Fruit fly (Drosophila melanogaster): ENCODE data around the gene oc.
A peak's percentile ranks its signal among the peaks of the same experiment; 100 is the strongest.

The oc gene

DNA sequence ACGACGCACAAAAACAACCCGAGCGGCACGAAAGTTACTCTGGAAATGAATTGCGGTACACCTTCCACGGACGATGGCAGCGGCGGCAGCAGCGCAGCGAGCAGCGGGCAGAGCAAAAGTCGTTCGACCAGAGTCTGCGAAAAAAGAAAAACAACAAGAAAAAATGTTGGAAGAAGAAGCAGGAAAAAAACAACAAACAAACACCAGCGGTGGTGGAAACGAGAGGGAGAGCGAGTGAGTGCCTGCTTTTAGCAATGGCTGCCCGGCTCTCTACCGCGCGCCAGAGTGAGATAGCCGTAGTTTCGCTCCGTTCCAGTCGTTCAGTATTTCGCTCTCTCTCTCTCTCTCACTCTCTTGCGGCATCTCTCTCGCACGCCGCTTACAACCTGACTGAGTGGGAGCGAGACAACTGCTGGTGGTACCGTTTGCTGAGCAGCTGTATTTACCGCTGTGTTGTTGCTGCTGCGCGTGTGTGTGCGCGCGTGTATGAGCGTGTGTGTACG is at the start of gene oc (continued):
- TF ChIP-seq CG31365 (tag; optimal IDR thresholded peaks at IDR 0.05) (no peak), gcm (GFP tag; optimal IDR thresholded peaks at IDR 0.05) (peak; percentile 9), HLH4C (GFP tag; IDR thresholded peaks at IDR 0.05; ENCODE audit: partially characterized antibody) (no peak), Nf-YB (GFP tag; optimal IDR thresholded peaks at IDR 0.05) (peak; percentile 96), CG9437 (GFP tag; optimal IDR thresholded peaks at IDR 0.05) (no peak), crc (GFP tag; optimal IDR thresholded peaks at IDR 0.05) (no peak), pzg (GFP tag; optimal IDR thresholded peaks at IDR 0.05) (no peak), Poxn (GFP tag; IDR thresholded peaks at IDR 0.05) (no peak), sc (optimal IDR thresholded peaks at IDR 0.05) (no peak), sc (GFP tag; optimal IDR thresholded peaks at IDR 0.05) (peak; percentile 41), Nf-YA (GFP tag; IDR thresholded peaks at IDR 0.05) (peak; percentile 76), CG6854 (GFP tag; optimal IDR thresholded peaks at IDR 0.05) (no peak), CG12391 (tag; optimal IDR thresholded peaks at IDR 0.05) (no peak), Hey (tag; optimal IDR thresholded peaks at IDR 0.05) (peak; percentile 55), H15 (GFP tag; IDR thresholded peaks at IDR 0.05) (no peak), zen (tag; optimal IDR thresholded peaks at IDR 0.05) (no peak), CG8765 (GFP tag; IDR thresholded peaks at IDR 0.05) (no peak), Xrp1 (GFP tag; IDR thresholded peaks at IDR 0.05) (no peak), CG15269 (tag; optimal IDR thresholded peaks at IDR 0.05) (no peak), Sin3A (optimal IDR thresholded peaks at IDR 0.05) (no peak), Asciz (GFP tag; optimal IDR thresholded peaks at IDR 0.05) (no peak), CG17359 (tag; optimal IDR thresholded peaks at IDR 0.05) (no peak), CG31441 (GFP tag; IDR thresholded peaks at IDR 0.05) (no peak), CG17328 (GFP tag; IDR thresholded peaks at IDR 0.05) (no peak), psq (GFP tag; optimal IDR thresholded peaks at IDR 0.05) (peak; percentile 31), CG1602 (GFP tag; optimal IDR thresholded peaks at IDR 0.05) (no peak), sr (GFP tag; IDR thresholded peaks at IDR 0.05) (no peak), Jarid2 (GFP tag; optimal IDR thresholded peaks at IDR 0.05) (peak; percentile 75), jumu (GFP tag; optimal IDR thresholded peaks at IDR 0.05) (no peak), Camta (GFP tag; optimal IDR thresholded peaks at IDR 0.05) (no peak), CG42726 (GFP tag; IDR thresholded peaks at IDR 0.05; ENCODE audit: partially characterized antibody) (peak; percentile 66), vfl (GFP tag; optimal IDR thresholded peaks at IDR 0.05) (no peak), CG16779 (GFP tag; IDR thresholded peaks at IDR 0.05) (no peak), lola (GFP tag; optimal IDR thresholded peaks at IDR 0.05) (peak in 1 of 3 experiments; percentile 7), CG8290 (GFP tag; optimal IDR thresholded peaks at IDR 0.05) (peak; percentile 52), CG8290 (tag; optimal IDR thresholded peaks at IDR 0.05) (peak in 1 of 2 experiments; percentile 39), cg (GFP tag; optimal IDR thresholded peaks at IDR 0.05) (peak; percentile 99), pnt (GFP tag; optimal IDR thresholded peaks at IDR 0.05) (no peak), p53 (GFP tag; optimal IDR thresholded peaks at IDR 0.05) (peak; percentile 34), sqz (GFP tag; optimal IDR thresholded peaks at IDR 0.05) (peak; percentile 91), CG17361 (GFP tag; IDR thresholded peaks at IDR 0.05) (no peak), Adf1 (GFP tag; IDR thresholded peaks at IDR 0.05) (peak; percentile 90), CG5245 (GFP tag; optimal IDR thresholded peaks at IDR 0.05) (no peak), CG9609 (GFP tag; optimal IDR thresholded peaks at IDR 0.05) (no peak), CG18262 (tag; optimal IDR thresholded peaks at IDR 0.05) (peak; percentile 1), CG9215 (GFP tag; IDR thresholded peaks at IDR 0.05) (no peak), CG9727 (GFP tag; optimal IDR thresholded peaks at IDR 0.05) (peak; percentile 50), Fer2 (tag; optimal IDR thresholded peaks at IDR 0.05) (no peak), NC2β (GFP tag; optimal IDR thresholded peaks at IDR 0.05) (peak; percentile 1), toy (GFP tag; IDR thresholded peaks at IDR 0.05) (no peak), zen2 (GFP tag; IDR thresholded peaks at IDR 0.05; ENCODE audit: partially characterized antibody) (no peak), CG13424 (tag; optimal IDR thresholded peaks at IDR 0.05) (no peak)
